Fruit fly (Drosophila melanogaster) whole organism, embryonic: ENCODE measurements around the gene CG2616.

Source experiments
- ATbp ChIP-seq: fragments of 200-800 bp; sonication (Bioruptor generic); optimal IDR thresholded peaks from 2 replicates; lab custom pipeline; 2017; ENCODE audit warnings: missing biosample characterization, mild to moderate bottlenecking, missing genetic modification characterization, missing genetic modification reagents
- Bteb2 ChIP-seq: fragments of 200-800 bp; sonication (Bioruptor generic); optimal IDR thresholded peaks from 2 replicates; lab custom pipeline; 2016; ENCODE audit warnings: missing biosample characterization, missing genetic modification characterization
- CG10209 ChIP-seq: fragments of 200-800 bp; sonication (Bioruptor generic); optimal IDR thresholded peaks from 3 replicates; lab custom pipeline; 2017; ENCODE audit warnings: missing biosample characterization, mild to moderate bottlenecking, missing genetic modification characterization, missing genetic modification reagents
- CG11695 ChIP-seq: fragments of 200-800 bp; sonication (Bioruptor generic); IDR thresholded peaks from 3 replicates; pipeline ENCODE4 v1.3.6; 2022; ENCODE audit warnings: missing biosample characterization, missing genetic modification characterization
- CG13894 ChIP-seq: fragments of 200-800 bp; sonication (Bioruptor generic); optimal IDR thresholded peaks from 3 replicates; lab custom pipeline; 2018; ENCODE audit warnings: missing biosample characterization, mild to moderate bottlenecking, missing genetic modification characterization, moderate library complexity
- CG17359 ChIP-seq: fragments of 200-800 bp; sonication (Bioruptor generic); optimal IDR thresholded peaks from 3 replicates; lab custom pipeline; 2018; ENCODE audit warnings: missing biosample characterization, mild to moderate bottlenecking, missing genetic modification characterization, moderate library complexity
- CG18476 ChIP-seq: fragments of 200-800 bp; sonication (Bioruptor generic); optimal IDR thresholded peaks from 2 replicates; lab custom pipeline; 2016; ENCODE audit warnings: missing biosample characterization, mild to moderate bottlenecking, missing genetic modification characterization
- CG2875 ChIP-seq: fragments of 200-800 bp; sonication (Bioruptor generic); optimal IDR thresholded peaks from 2 replicates; lab custom pipeline; 2017; ENCODE audit warnings: missing biosample characterization, mild to moderate bottlenecking, missing genetic modification characterization, missing genetic modification reagents
- CG30431 ChIP-seq: fragments of 200-800 bp; sonication (Bioruptor generic); optimal IDR thresholded peaks from 2 replicates; lab custom pipeline; 2017; ENCODE audit warnings: missing biosample characterization, missing genetic modification characterization
- CG43689 ChIP-seq: fragments of 200-800 bp; sonication (Bioruptor generic); IDR thresholded peaks from 2 replicates; pipeline ENCODE4 v1.3.6; 2022; ENCODE audit warnings: missing biosample characterization, missing genetic modification characterization
- D19A ChIP-seq: fragments of 200-800 bp; optimal IDR thresholded peaks from 3 replicates; lab custom pipeline; 2019; ENCODE audit warnings: missing biosample characterization, mild to moderate bottlenecking, missing genetic modification characterization, moderate library complexity
- D19B ChIP-seq: fragments of 200-800 bp; sonication (Bioruptor generic); optimal IDR thresholded peaks from 2 replicates; lab custom pipeline; 2017; ENCODE audit warnings: missing biosample characterization, mild to moderate bottlenecking, missing genetic modification characterization
- Doc2 ChIP-seq: fragments of 200-800 bp; sonication (Bioruptor generic); IDR thresholded peaks from 2 replicates; pipeline ENCODE4 v1.3.6; 2022; ENCODE audit warnings: missing biosample characterization, missing genetic modification characterization
- Hmr ChIP-seq: fragments of 200-800 bp; sonication (Bioruptor generic); optimal IDR thresholded peaks from 3 replicates; lab custom pipeline; 2017; ENCODE audit warnings: mild to moderate bottlenecking, missing biosample characterization, missing genetic modification reagents, missing genetic modification characterization
- Hsf ChIP-seq: fragments of 200-800 bp; sonication (Bioruptor generic); optimal IDR thresholded peaks from 3 replicates; lab custom pipeline; 2016; ENCODE audit warnings: missing biosample characterization, missing genetic modification characterization
- Med ChIP-seq: fragments of 200-800 bp; sonication (Bioruptor generic); peaks from one replicate; lab custom pipeline; 2016; ENCODE audit warnings: missing biosample characterization, missing genetic modification characterization, mild to moderate bottlenecking, inconsistent platforms, moderate library complexity
- Meics ChIP-seq: fragments of 200-800 bp; sonication (Bioruptor generic); optimal IDR thresholded peaks from 2 replicates; lab custom pipeline; 2017; ENCODE audit warnings: missing biosample characterization, mild to moderate bottlenecking, missing genetic modification characterization
- NC2β ChIP-seq: fragments of 200-800 bp; sonication (Bioruptor generic); optimal IDR thresholded peaks from 2 replicates; lab custom pipeline; 2016; ENCODE audit warnings: missing biosample characterization, missing genetic modification characterization
- Oli ChIP-seq: fragments of 200-800 bp; sonication (Bioruptor generic); optimal IDR thresholded peaks from 2 replicates; lab custom pipeline; 2018; ENCODE audit warnings: missing biosample characterization, mild to moderate bottlenecking, missing genetic modification characterization, moderate library complexity
- Opbp ChIP-seq: fragments of 200-800 bp; sonication (Bioruptor generic); IDR thresholded peaks from 3 replicates; pipeline ENCODE4 v1.3.6; 2022; ENCODE audit warnings: missing biosample characterization, missing genetic modification characterization; ENCODE audit not compliant: partially characterized antibody
- Ptx1 ChIP-seq: fragments of 200-800 bp; sonication (Bioruptor generic); IDR thresholded peaks from 2 replicates; pipeline ENCODE4 v1.3.6; 2022; ENCODE audit warnings: missing biosample characterization, missing genetic modification characterization
- Taf1 ChIP-seq: fragments of 200-800 bp; sonication (Bioruptor generic); IDR thresholded peaks from 2 replicates; pipeline ENCODE4 v1.3.6; 2022; ENCODE audit warnings: missing biosample characterization, missing genetic modification characterization
- YL-1 ChIP-seq: fragments of 200-800 bp; sonication (Bioruptor generic); optimal IDR thresholded peaks from 3 replicates; lab custom pipeline; 2017; ENCODE audit warnings: missing biosample characterization, mild to moderate bottlenecking, missing genetic modification characterization
- aop ChIP-seq: fragments of 200-800 bp; sonication (Bioruptor generic); IDR thresholded peaks from 2 replicates; pipeline ENCODE4 v1.3.6; 2022; ENCODE audit warnings: missing biosample characterization, missing genetic modification characterization
- az2 ChIP-seq: fragments of 200-800 bp; sonication (Bioruptor generic); optimal IDR thresholded peaks from 3 replicates; lab custom pipeline; 2016; ENCODE audit warnings: missing biosample characterization, missing genetic modification characterization
- br ChIP-seq: fragments of >200 bp; optimal IDR thresholded peaks from 2 replicates; lab custom pipeline; 2017
- caup ChIP-seq: fragments of 200-800 bp; sonication (Bioruptor generic); optimal IDR thresholded peaks from 3 replicates; lab custom pipeline; 2017; ENCODE audit warnings: missing biosample characterization, mild to moderate bottlenecking, missing genetic modification characterization, moderate library complexity; ENCODE audit not compliant: severe bottlenecking
- ci ChIP-seq: fragments of 200-800 bp; sonication (Bioruptor generic); IDR thresholded peaks from 3 replicates; pipeline ENCODE4 v1.3.6; 2022; ENCODE audit warnings: missing biosample characterization, missing genetic modification characterization
- eve ChIP-seq, 2 experiments: fragments of >200 bp; optimal IDR thresholded peaks; 2 replicates each; lab custom pipeline; 2017; ENCODE audit warnings: missing biosample characterization in 2 of 2, missing genetic modification characterization in 2 of 2
- fu2 ChIP-seq: fragments of 200-800 bp; sonication (Bioruptor generic); optimal IDR thresholded peaks from 2 replicates; lab custom pipeline; 2016; ENCODE audit warnings: missing biosample characterization, missing genetic modification characterization
- gt ChIP-seq: fragments of 200-800 bp; sonication (Bioruptor generic); IDR thresholded peaks from 2 replicates; pipeline ENCODE4 v1.3.6; 2022; ENCODE audit warnings: missing biosample characterization, missing genetic modification characterization
- nerfin-1 ChIP-seq: fragments of 200-800 bp; sonication (Bioruptor generic); optimal IDR thresholded peaks from 3 replicates; lab custom pipeline; 2019; ENCODE audit warnings: missing biosample characterization, mild to moderate bottlenecking, missing genetic modification characterization, moderate library complexity
- phol ChIP-seq: fragments of 200-800 bp; sonication (Bioruptor generic); optimal IDR thresholded peaks from 3 replicates; lab custom pipeline; 2018; ENCODE audit warnings: missing biosample characterization, mild to moderate bottlenecking, missing genetic modification characterization, moderate library complexity
- pnt ChIP-seq: fragments of 200-800 bp; sonication (Bioruptor generic); optimal IDR thresholded peaks from 3 replicates; lab custom pipeline; 2016; ENCODE audit warnings: missing biosample characterization, missing genetic modification characterization
- rib ChIP-seq: fragments of 200-800 bp; sonication (Bioruptor generic); IDR thresholded peaks from 2 replicates; pipeline ENCODE4 v1.3.6; 2022; ENCODE audit warnings: missing biosample characterization, missing genetic modification characterization
- sc ChIP-seq, 3 experiments: fragments of >200 bp in 2 of 3; fragments of 200-800 bp in 1 of 3; sonication (Bioruptor generic) in 1 of 3; optimal IDR thresholded peaks; 2 replicates in 2 of 3; 3 replicates in 1 of 3; lab custom pipeline; 2017; ENCODE audit warnings: mild to moderate bottlenecking in 1 of 3, missing biosample characterization in 1 of 3, missing genetic modification characterization in 1 of 3, missing genetic modification reagents in 1 of 3
- shn ChIP-seq: fragments of 200-800 bp; sonication (Bioruptor generic); optimal IDR thresholded peaks from 3 replicates; lab custom pipeline; 2016; ENCODE audit warnings: missing biosample characterization, missing genetic modification characterization
- sisA ChIP-seq: fragments of 200-800 bp; sonication (Bioruptor generic); IDR thresholded peaks from 2 replicates; pipeline ENCODE4 v1.3.6; 2022; ENCODE audit warnings: missing biosample characterization, missing genetic modification characterization
- tgo ChIP-seq: fragments of 200-800 bp; sonication (Bioruptor generic); IDR thresholded peaks from 3 replicates; pipeline ENCODE4 v1.3.6; 2022; ENCODE audit warnings: missing biosample characterization, missing genetic modification characterization
- tx ChIP-seq: fragments of 200-800 bp; sonication (Bioruptor generic); optimal IDR thresholded peaks from 2 replicates; lab custom pipeline; 2016; ENCODE audit warnings: missing biosample characterization, missing genetic modification characterization
- unc-4 ChIP-seq: fragments of 200-800 bp; sonication (Bioruptor generic); IDR thresholded peaks from 2 replicates; pipeline ENCODE4 v1.3.6; 2022; ENCODE audit warnings: missing biosample characterization, missing genetic modification characterization; ENCODE audit not compliant: partially characterized antibody
- yki ChIP-seq: fragments of >200 bp; optimal IDR thresholded peaks from 3 replicates; lab custom pipeline; 2018
- z ChIP-seq: fragments of 200-800 bp; sonication (Bioruptor generic); IDR thresholded peaks from 3 replicates; pipeline ENCODE4 v1.3.6; 2022; ENCODE audit warnings: missing biosample characterization, missing genetic modification characterization
- zen2 ChIP-seq: fragments of 200-800 bp; sonication (Bioruptor generic); IDR thresholded peaks from 3 replicates; pipeline ENCODE4 v1.3.6; 2022; ENCODE audit warnings: missing biosample characterization, missing genetic modification characterization; ENCODE audit not compliant: partially characterized antibody

CG2616 gene

dm6 chr3R:7686844-7687243 is 35.4 kb upstream of the CG2616 start (continued):
- TF ChIP-seq CG2875 (GFP tag; lab: Kevin White, UChicago): no peak
- TF ChIP-seq NC2β: no peak
- TF ChIP-seq rib (GFP tag; lab: Robert Waterston, UW): no peak
- TF ChIP-seq Med (GFP tag; lab: Kevin White, UChicago): peak; percentile 63
- no peak for TF ChIP-seq yki (lab: Kevin White, UChicago)
- TF ChIP-seq zen2 (GFP tag; lab: Robert Waterston, UW): no peak
- no peak for TF ChIP-seq Ptx1 (GFP tag; lab: Robert Waterston, UW)
- TF ChIP-seq Meics (GFP tag; lab: Kevin White, UChicago): peak; percentile 5
- TF ChIP-seq eve (GFP tag; optimal IDR thresholded peaks at IDR 0.05; lab: Kevin White, UChicago): no peak
- TF ChIP-seq tgo (GFP tag; lab: Robert Waterston, UW): no peak
- no peak for TF ChIP-seq shn
- TF ChIP-seq CG10209 (GFP tag; lab: Kevin White, UChicago): no peak
- TF ChIP-seq D19A (tag; lab: Kevin White, UChicago): no peak
- TF ChIP-seq phol (tag; lab: Kevin White, UChicago): no peak
- no peak for TF ChIP-seq CG43689 (GFP tag; lab: Robert Waterston, UW)
- TF ChIP-seq D19B (GFP tag; lab: Kevin White, UChicago): no peak
- TF ChIP-seq Hmr (GFP tag; lab: Kevin White, UChicago): peak; percentile 45
- TF ChIP-seq pnt (GFP tag; lab: Kevin White, UChicago): no peak
- no peak for TF ChIP-seq CG18476
- no peak for TF ChIP-seq sc (optimal IDR thresholded peaks at IDR 0.05; lab: Kevin White, UChicago)
- no peak for TF ChIP-seq sc (GFP tag; optimal IDR thresholded peaks at IDR 0.05; lab: Kevin White, UChicago)
- TF ChIP-seq caup: no peak
- no peak for TF ChIP-seq CG30431 (GFP tag; lab: Kevin White, UChicago)
- no peak for TF ChIP-seq Taf1
- TF ChIP-seq ci: no peak
- no peak for TF ChIP-seq Bteb2 (GFP tag; lab: Kevin White, UChicago)
- TF ChIP-seq YL-1: no peak
- peak; percentile 1 for TF ChIP-seq Hsf
- no peak for TF ChIP-seq z (GFP tag; lab: Robert Waterston, UW)
- TF ChIP-seq CG13894 (tag; lab: Kevin White, UChicago): no peak
- no peak for TF ChIP-seq unc-4 (GFP tag; lab: Robert Waterston, UW)
- no peak for TF ChIP-seq Doc2 (GFP tag; lab: Robert Waterston, UW)
- TF ChIP-seq fu2: no peak
- TF ChIP-seq aop: no peak
- no peak for TF ChIP-seq ATbp (GFP tag; lab: Kevin White, UChicago)

- TF ChIP-seq Oli (tag; lab: Kevin White, UChicago): no peak
- no peak for TF ChIP-seq Opbp (GFP tag; lab: Robert Waterston, UW)
- TF ChIP-seq gt (GFP tag; lab: Robert Waterston, UW): no peak
- TF ChIP-seq sisA (GFP tag; lab: Robert Waterston, UW): no peak
- no peak for TF ChIP-seq tx (GFP tag; lab: Kevin White, UChicago)
- TF ChIP-seq CG11695 (GFP tag; lab: Robert Waterston, UW): peak; percentile 59; the same call in 2 of the 3 replicates
- TF ChIP-seq az2 (GFP tag; lab: Kevin White, UChicago): no peak
- TF ChIP-seq CG17359 (tag; lab: Kevin White, UChicago): no peak
- no peak for TF ChIP-seq br
- peak; percentile 53 for TF ChIP-seq nerfin-1 (tag; lab: Kevin White, UChicago)
Measured at dm6 chr3R:7719990-7720389, 2.2 kb upstream of the CG2616 start.
